Fruit fly (Drosophila melanogaster) whole organism, prepupa: ENCODE measurements around the gene CG6602.

Experiments
- Blimp-1 ChIP-seq: fragments of 200-800 bp; sonication (Bioruptor generic); optimal IDR thresholded peaks from 3 replicates; lab custom pipeline; 2017; ENCODE audit warnings: missing biosample characterization, missing genetic modification characterization, mild to moderate bottlenecking, moderate library complexity, missing genetic modification reagents
- CG10631 ChIP-seq: fragments of 200-800 bp; sonication (Bioruptor generic); optimal IDR thresholded peaks from 2 replicates; lab custom pipeline; 2016; ENCODE audit warnings: missing biosample characterization, missing genetic modification characterization
- CG10669 ChIP-seq: fragments of 200-800 bp; sonication (Bioruptor generic); optimal IDR thresholded peaks from 3 replicates; lab custom pipeline; 2018; ENCODE audit warnings: missing biosample characterization, mild to moderate bottlenecking, missing genetic modification characterization, moderate library complexity
- CG11294 ChIP-seq: fragments of 200-800 bp; sonication (Bioruptor generic); IDR thresholded peaks from 2 replicates; pipeline ENCODE4 v1.3.6; 2022; ENCODE audit warnings: missing biosample characterization, missing genetic modification characterization
- CG11762 ChIP-seq: fragments of 200-800 bp; sonication (Bioruptor generic); optimal IDR thresholded peaks from 3 replicates; lab custom pipeline; 2016; ENCODE audit warnings: missing biosample characterization, missing genetic modification characterization; ENCODE audit not compliant: insufficient read depth
- CG15336 ChIP-seq: fragments of 200-800 bp; sonication (Bioruptor generic); IDR thresholded peaks from 2 replicates; pipeline ENCODE4 v1.3.6; 2022; ENCODE audit warnings: missing biosample characterization, missing genetic modification characterization
- CG16779 ChIP-seq: fragments of 200-800 bp; sonication (Bioruptor generic); optimal IDR thresholded peaks from 3 replicates; lab custom pipeline; 2017; ENCODE audit warnings: missing biosample characterization, mild to moderate bottlenecking, missing genetic modification characterization
- CG3032 ChIP-seq: fragments of 200-800 bp; optimal IDR thresholded peaks from 2 replicates; lab custom pipeline; 2019; ENCODE audit warnings: missing biosample characterization, mild to moderate bottlenecking, missing genetic modification characterization, moderate library complexity
- CG31627 ChIP-seq: fragments of 200-800 bp; sonication (Bioruptor generic); optimal IDR thresholded peaks from 3 replicates; lab custom pipeline; 2016; ENCODE audit warnings: missing biosample characterization, missing genetic modification characterization
- CG32006 ChIP-seq: fragments of 200-800 bp; sonication (Bioruptor generic); optimal IDR thresholded peaks from 3 replicates; lab custom pipeline; 2017; ENCODE audit warnings: missing biosample characterization, mild to moderate bottlenecking, missing genetic modification characterization
- CG3919 ChIP-seq: fragments of 200-800 bp; sonication (Bioruptor generic); optimal IDR thresholded peaks from 3 replicates; lab custom pipeline; 2016; ENCODE audit warnings: missing biosample characterization, missing genetic modification characterization
- CG4318 ChIP-seq: fragments of 200-800 bp; sonication (Bioruptor generic); optimal IDR thresholded peaks from 3 replicates; lab custom pipeline; 2017; ENCODE audit warnings: missing biosample characterization, mild to moderate bottlenecking, missing genetic modification characterization
- CG6163 ChIP-seq: fragments of 200-800 bp; sonication (Bioruptor generic); IDR thresholded peaks from 3 replicates; pipeline ENCODE4 v1.3.6; 2022; ENCODE audit warnings: missing biosample characterization, missing genetic modification characterization
- CG6792 ChIP-seq: fragments of 200-800 bp; sonication (Bioruptor generic); optimal IDR thresholded peaks from 3 replicates; lab custom pipeline; 2016; ENCODE audit warnings: missing biosample characterization, missing genetic modification characterization
- CG6808 ChIP-seq: fragments of 200-800 bp; sonication (Bioruptor generic); optimal IDR thresholded peaks from 3 replicates; lab custom pipeline; 2017; ENCODE audit warnings: missing biosample characterization, missing genetic modification characterization, mild to moderate bottlenecking, moderate library complexity, missing genetic modification reagents
- CG6854 ChIP-seq: fragments of 200-800 bp; sonication (Bioruptor generic); optimal IDR thresholded peaks from 2 replicates; lab custom pipeline; 2017; ENCODE audit warnings: missing biosample characterization, mild to moderate bottlenecking, missing genetic modification characterization
- CG8319 ChIP-seq: fragments of 200-800 bp; sonication (Bioruptor generic); optimal IDR thresholded peaks from 3 replicates; lab custom pipeline; 2016; ENCODE audit warnings: missing biosample characterization, missing genetic modification characterization
- CG8632 ChIP-seq: fragments of 200-800 bp; sonication (Bioruptor generic); optimal IDR thresholded peaks from 3 replicates; lab custom pipeline; 2016; ENCODE audit warnings: missing biosample characterization, missing genetic modification characterization
- Eip78C ChIP-seq: fragments of 200-800 bp; sonication (Bioruptor generic); peaks from one replicate; lab custom pipeline; 2016; ENCODE audit warnings: missing biosample characterization, missing genetic modification characterization
- Eip93F ChIP-seq: fragments of 200-800 bp; sonication (Bioruptor generic); optimal IDR thresholded peaks from 2 replicates; lab custom pipeline; 2016; ENCODE audit warnings: missing biosample characterization, mild to moderate bottlenecking, missing genetic modification characterization
- Ets96B ChIP-seq: fragments of 200-800 bp; optimal IDR thresholded peaks from 2 replicates; lab custom pipeline; 2019; ENCODE audit warnings: missing biosample characterization, mild to moderate bottlenecking, missing genetic modification characterization, moderate library complexity
- Gug ChIP-seq: fragments of 200-800 bp; sonication (Bioruptor generic); IDR thresholded peaks from 2 replicates; pipeline ENCODE4 v1.3.6; 2022; ENCODE audit warnings: missing biosample characterization, missing genetic modification characterization
- Hr38 ChIP-seq: sonication (Bioruptor generic); optimal IDR thresholded peaks from 2 replicates; lab custom pipeline; 2016; ENCODE audit warnings: missing biosample characterization, missing genetic modification characterization
- Hr4 ChIP-seq: fragments of 200-800 bp; sonication (Bioruptor generic); optimal IDR thresholded peaks from 3 replicates; lab custom pipeline; 2016; ENCODE audit warnings: missing biosample characterization, missing genetic modification characterization
- OdsH ChIP-seq: fragments of 200-800 bp; sonication (Bioruptor generic); optimal IDR thresholded peaks from 3 replicates; lab custom pipeline; 2016; ENCODE audit warnings: missing biosample characterization, missing genetic modification characterization
- Smox ChIP-seq: fragments of 200-800 bp; sonication (Bioruptor generic); optimal IDR thresholded peaks from 3 replicates; lab custom pipeline; 2016; ENCODE audit warnings: missing biosample characterization, missing genetic modification characterization
- Sox14 ChIP-seq: fragments of 200-800 bp; sonication (Bioruptor generic); optimal IDR thresholded peaks from 3 replicates; lab custom pipeline; 2016; ENCODE audit warnings: missing biosample characterization, missing genetic modification characterization
- Sox15 ChIP-seq: fragments of 200-800 bp; sonication (Bioruptor generic); optimal IDR thresholded peaks from 3 replicates; lab custom pipeline; 2016; ENCODE audit warnings: missing biosample characterization, missing genetic modification characterization
- achi ChIP-seq: fragments of 200-800 bp; sonication (Bioruptor generic); optimal IDR thresholded peaks from 3 replicates; lab custom pipeline; 2016; ENCODE audit warnings: missing biosample characterization, missing genetic modification characterization
- dsx ChIP-seq: fragments of 200-800 bp; optimal IDR thresholded peaks from 3 replicates; lab custom pipeline; 2019; ENCODE audit warnings: missing biosample characterization, mild to moderate bottlenecking, missing genetic modification characterization, moderate library complexity; ENCODE audit not compliant: poor library complexity, severe bottlenecking
- eg ChIP-seq: fragments of 200-800 bp; sonication (Bioruptor generic); IDR thresholded peaks from 3 replicates; pipeline ENCODE4 v1.3.6; 2022; ENCODE audit warnings: missing biosample characterization, missing genetic modification characterization
- fd59A ChIP-seq: fragments of 200-800 bp; sonication (Bioruptor generic); optimal IDR thresholded peaks from 2 replicates; lab custom pipeline; 2017; ENCODE audit warnings: missing biosample characterization, mild to moderate bottlenecking, missing genetic modification characterization, missing genetic modification reagents
- fd85E ChIP-seq: fragments of 200-800 bp; sonication (Bioruptor generic); optimal IDR thresholded peaks from 3 replicates; lab custom pipeline; 2016; ENCODE audit warnings: missing biosample characterization, missing genetic modification characterization
- fkh ChIP-seq: fragments of 200-800 bp; sonication (Bioruptor generic); optimal IDR thresholded peaks from 3 replicates; lab custom pipeline; 2017; ENCODE audit warnings: missing biosample characterization, mild to moderate bottlenecking, missing genetic modification characterization, moderate library complexity
- lz ChIP-seq: fragments of 200-800 bp; sonication (Bioruptor generic); optimal IDR thresholded peaks from 3 replicates; lab custom pipeline; 2016; ENCODE audit warnings: missing biosample characterization, missing genetic modification characterization
- salr ChIP-seq, 2 experiments: fragments of 200-800 bp; sonication (Bioruptor generic); optimal IDR thresholded peaks; 3 replicates each; lab custom pipeline; 2016 to 2018; ENCODE audit warnings: missing biosample characterization in 2 of 2, missing genetic modification characterization in 2 of 2, mild to moderate bottlenecking in 1 of 2
- ss ChIP-seq, 2 experiments: fragments of 200-800 bp; sonication (Bioruptor generic); optimal IDR thresholded peaks; 2 replicates in 1 of 2; 3 replicates in 1 of 2; lab custom pipeline; 2017 to 2018; ENCODE audit warnings: mild to moderate bottlenecking in 2 of 2, missing biosample characterization in 2 of 2, missing genetic modification characterization in 2 of 2, moderate library complexity in 1 of 2
- svp ChIP-seq: fragments of 200-800 bp; sonication (Bioruptor generic); peaks from one replicate; lab custom pipeline; 2016; ENCODE audit warnings: missing biosample characterization, missing genetic modification characterization

Gene CG6602

dm6 chr3L:6074975-6075692 is 3.2 kb downstream of the CG6602 start, which contains the start of the genes CG13295 and CG6610 (continued):
- peak; percentile 84 for TF ChIP-seq fkh (GFP tag; lab: Kevin White, UChicago)
- TF ChIP-seq Eip78C: peak; percentile 88
- no peak for TF ChIP-seq CG6854 (GFP tag; lab: Kevin White, UChicago)
- TF ChIP-seq fd59A (GFP tag; lab: Kevin White, UChicago): peak; percentile 22
- peak; percentile 71 for TF ChIP-seq CG3032
- TF ChIP-seq lz (GFP tag; lab: Kevin White, UChicago): peak; percentile 53
- peak; percentile 48 for TF ChIP-seq Smox (GFP tag; lab: Kevin White, UChicago)
- no peak for TF ChIP-seq Hr38 (GFP tag; lab: Kevin White, UChicago)
- peak in 1 of 2 experiments; percentile 3 for TF ChIP-seq salr (GFP tag; optimal IDR thresholded peaks at IDR 0.05; lab: Kevin White, UChicago)
- TF ChIP-seq Gug (GFP tag; lab: Robert Waterston, UW): no peak
- TF ChIP-seq svp (GFP tag; lab: Kevin White, UChicago): no peak
- peak; percentile 6 for TF ChIP-seq CG6792 (GFP tag; lab: Kevin White, UChicago)
- no peak for TF ChIP-seq CG3919 (GFP tag; lab: Kevin White, UChicago)
- peak; percentile 69 for TF ChIP-seq CG31627 (GFP tag; lab: Kevin White, UChicago)
- peak; percentile 44 for TF ChIP-seq achi (GFP tag; lab: Kevin White, UChicago)
- peak; percentile 77 for TF ChIP-seq Sox14 (GFP tag; lab: Kevin White, UChicago)
- TF ChIP-seq CG8632 (GFP tag; lab: Kevin White, UChicago): no peak
- TF ChIP-seq CG10631: peak; percentile 57
- TF ChIP-seq CG6163: peak; percentile 36; the same call in 1 of the 3 replicates
- TF ChIP-seq fd85E (GFP tag; lab: Kevin White, UChicago): no peak
- no peak for TF ChIP-seq Eip93F (GFP tag; lab: Kevin White, UChicago)
- TF ChIP-seq CG11762: no peak
- no peak for TF ChIP-seq CG16779 (tag; lab: Kevin White, UChicago)
- TF ChIP-seq eg: peak; percentile 45; the same call in 2 of the 3 replicates
- TF ChIP-seq CG6808 (GFP tag; lab: Kevin White, UChicago): peak; percentile 23

- TF ChIP-seq CG4318 (GFP tag; lab: Kevin White, UChicago): no peak
- TF ChIP-seq Eip78C: peak; percentile 19
- TF ChIP-seq Blimp-1 (GFP tag; lab: Kevin White, UChicago): no peak
- TF ChIP-seq CG6808 (GFP tag; lab: Kevin White, UChicago): no peak
- no peak for TF ChIP-seq OdsH (GFP tag; lab: Kevin White, UChicago)
- TF ChIP-seq CG11294 (GFP tag; lab: Robert Waterston, UW): no peak
- no peak for TF ChIP-seq Hr4 (GFP tag; lab: Kevin White, UChicago)
- peak; percentile 10 for TF ChIP-seq svp (GFP tag; lab: Kevin White, UChicago)
- no peak for TF ChIP-seq Gug (GFP tag; lab: Robert Waterston, UW)
- TF ChIP-seq CG6163: no peak
- no peak for TF ChIP-seq ss (GFP tag; optimal IDR thresholded peaks at IDR 0.05; lab: Kevin White, UChicago)
- TF ChIP-seq Ets96B (tag; lab: Kevin White, UChicago): no peak
- TF ChIP-seq dsx (GFP tag; lab: Kevin White, UChicago): no peak
- TF ChIP-seq CG32006 (GFP tag; lab: Kevin White, UChicago): no peak
- no peak for TF ChIP-seq CG10669
- no peak for TF ChIP-seq CG15336
- TF ChIP-seq Sox15 (GFP tag; lab: Kevin White, UChicago): no peak
- TF ChIP-seq, all 60 proteins: peak for 2
Observed at dm6 chr3L:6076429-6076828, 4.5 kb downstream of the CG6602 start, which contains the start of gene ssp6. TSS of gene ssp6 (plus strand) at chr3L:6076722.

DNA sequence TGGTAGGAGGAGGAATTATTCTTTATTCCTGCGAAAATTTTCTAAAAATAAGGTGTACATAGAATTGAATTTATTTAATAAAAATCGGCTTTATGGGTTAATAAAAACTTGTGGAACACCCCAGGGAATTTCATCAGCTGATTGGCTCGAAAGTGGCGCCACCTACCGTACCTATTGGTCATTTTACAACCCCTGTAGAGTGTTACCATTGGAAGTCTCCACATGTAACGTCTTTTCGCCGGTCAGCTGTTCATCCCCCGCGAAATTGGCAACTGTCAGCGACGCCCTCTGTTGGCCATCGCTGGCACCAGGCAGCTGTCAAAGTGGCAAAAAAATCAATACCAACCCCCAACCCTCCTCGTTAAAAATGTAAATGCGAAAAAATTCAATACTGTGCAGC is 10.6 kb downstream of the CG6602 start, which contains the start of gene CG13293:
Gene CG13293 (plus strand): TSS at position 323 of the 400 bp plus-strand sequence.
- no peak for TF ChIP-seq CG8319 (GFP tag; lab: Kevin White, UChicago)
- TF ChIP-seq achi (GFP tag; lab: Kevin White, UChicago): peak; percentile 88
